Fruit fly (Drosophila melanogaster): ENCODE data around the gene LManII.

The LManII gene

DNA sequence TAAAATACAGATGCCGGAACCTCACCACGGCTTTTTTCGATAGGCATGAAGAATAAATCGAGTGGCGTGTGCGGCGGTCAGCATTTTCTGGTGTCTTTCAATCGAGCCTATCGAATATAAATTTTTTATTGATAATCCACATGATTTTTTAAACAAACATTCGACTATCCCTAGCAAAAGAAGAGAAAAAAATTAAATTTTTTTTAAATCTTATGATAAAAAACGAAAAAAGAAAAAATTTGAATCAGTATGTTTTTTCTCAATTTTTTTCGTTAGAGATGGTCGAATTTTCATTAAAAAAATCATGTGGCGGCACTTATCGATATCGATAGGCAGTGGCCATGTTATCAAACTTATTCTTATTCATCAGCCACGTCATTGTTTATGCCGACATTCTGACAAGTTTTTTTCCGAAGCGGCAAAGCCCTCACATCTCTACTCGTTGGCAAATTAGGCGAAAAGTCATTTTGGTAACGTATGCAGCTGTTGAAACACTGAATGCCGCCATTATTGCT lies 30.9 kb upstream of the LManII start, which contains the start of the genes SmB and KdelR (continued):
- no peak for TF ChIP-seq abd-A (tag; optimal IDR thresholded peaks at IDR 0.05)
- no peak for TF ChIP-seq unpg (GFP tag; optimal IDR thresholded peaks at IDR 0.05)
- peak; percentile 61 for TF ChIP-seq gfzf (GFP tag; optimal IDR thresholded peaks at IDR 0.05)
- TF ChIP-seq Sox102F (GFP tag; optimal IDR thresholded peaks at IDR 0.05): no peak
- TF ChIP-seq ranshi (GFP tag; IDR thresholded peaks at IDR 0.05): no peak
- peak; percentile 69 for TF ChIP-seq CG8924 (tag; optimal IDR thresholded peaks at IDR 0.05)
- TF ChIP-seq lov (optimal IDR thresholded peaks at IDR 0.05): no peak
- TF ChIP-seq lov (GFP tag; IDR thresholded peaks at IDR 0.05): no peak
- TF ChIP-seq hbn (GFP tag; IDR thresholded peaks at IDR 0.05; ENCODE audit: partially characterized antibody): peak; percentile 71
- peak; percentile 44 for TF ChIP-seq Sin3A (optimal IDR thresholded peaks at IDR 0.05)
- TF ChIP-seq CG18262 (tag; optimal IDR thresholded peaks at IDR 0.05): peak; percentile 49
- peak; percentile 8 for TF ChIP-seq CG7271 (tag; optimal IDR thresholded peaks at IDR 0.05)
- no peak for TF ChIP-seq oc (tag; optimal IDR thresholded peaks at IDR 0.05)
- TF ChIP-seq bbx (GFP tag; IDR thresholded peaks at IDR 0.05; ENCODE audit: partially characterized antibody): peak; percentile 66
- TF ChIP-seq Xbp1 (GFP tag; optimal IDR thresholded peaks at IDR 0.05): peak; percentile 97
- TF ChIP-seq cg (GFP tag; optimal IDR thresholded peaks at IDR 0.05): no peak
- TF ChIP-seq aop (GFP tag; IDR thresholded peaks at IDR 0.05): no peak
- no peak for TF ChIP-seq CG17802 (tag; optimal IDR thresholded peaks at IDR 0.05)
- TF ChIP-seq CG17385 (GFP tag; optimal IDR thresholded peaks at IDR 0.05): no peak
- TF ChIP-seq ab (GFP tag; optimal IDR thresholded peaks at IDR 0.05): no peak
- no peak for TF ChIP-seq Ptx1 (GFP tag; IDR thresholded peaks at IDR 0.05)
- TF ChIP-seq yki (optimal IDR thresholded peaks at IDR 0.05): no peak
- peak; percentile 16 for TF ChIP-seq CoRest (tag; optimal IDR thresholded peaks at IDR 0.05)
- peak; percentile 15 for TF ChIP-seq CrebB (tag; optimal IDR thresholded peaks at IDR 0.05)
- TF ChIP-seq H2.0 (GFP tag; IDR thresholded peaks at IDR 0.05): no peak
- TF ChIP-seq onecut (GFP tag; IDR thresholded peaks at IDR 0.05): no peak
- TF ChIP-seq CG6175 (GFP tag; IDR thresholded peaks at IDR 0.05): no peak
- TF ChIP-seq CG12391 (tag; optimal IDR thresholded peaks at IDR 0.05): peak; percentile 59
- TF ChIP-seq CG10462 (GFP tag; optimal IDR thresholded peaks at IDR 0.05): no peak
- TF ChIP-seq ind (GFP tag; optimal IDR thresholded peaks at IDR 0.05): no peak
- no peak for TF ChIP-seq Dip3 (GFP tag; optimal IDR thresholded peaks at IDR 0.05)
- no peak for TF ChIP-seq ara (GFP tag; IDR thresholded peaks at IDR 0.05)
- TF ChIP-seq sob (GFP tag; IDR thresholded peaks at IDR 0.05): no peak
- no peak for TF ChIP-seq Kr (GFP tag; optimal IDR thresholded peaks at IDR 0.05)
- TF ChIP-seq CG3407 (GFP tag; optimal IDR thresholded peaks at IDR 0.05): no peak
- TF ChIP-seq CG14710 (tag; optimal IDR thresholded peaks at IDR 0.05): peak; percentile 87
- peak; percentile 7 for TF ChIP-seq jumu (GFP tag; optimal IDR thresholded peaks at IDR 0.05)
- TF ChIP-seq C15 (GFP tag; IDR thresholded peaks at IDR 0.05): no peak
- TF ChIP-seq ase (GFP tag; IDR thresholded peaks at IDR 0.05): no peak
- TF ChIP-seq Atf3 (GFP tag; optimal IDR thresholded peaks at IDR 0.05): peak; percentile 31
- TF ChIP-seq unc-4 (GFP tag; IDR thresholded peaks at IDR 0.05; ENCODE audit: partially characterized antibody): peak; percentile 83
- peak; percentile 19 for TF ChIP-seq exex (tag; optimal IDR thresholded peaks at IDR 0.05)
- TF ChIP-seq MESR4 (GFP tag; optimal IDR thresholded peaks at IDR 0.05): peak; percentile 92
- peak; percentile 56 for TF ChIP-seq Lhr (GFP tag; optimal IDR thresholded peaks at IDR 0.05)
- peak; percentile 21 for TF ChIP-seq CG8388 (GFP tag; optimal IDR thresholded peaks at IDR 0.05)
- peak; percentile 92 for TF ChIP-seq CG13287 (GFP tag; IDR thresholded peaks at IDR 0.05; ENCODE audit: partially characterized antibody)
- peak; percentile 53 for TF ChIP-seq CG15601 (tag; optimal IDR thresholded peaks at IDR 0.05)
- peak; percentile 69 for TF ChIP-seq knrl (GFP tag; IDR thresholded peaks at IDR 0.05; ENCODE audit: partially characterized antibody)
- TF ChIP-seq ERR (GFP tag; optimal IDR thresholded peaks at IDR 0.05): no peak
- TF ChIP-seq CG15514 (GFP tag; optimal IDR thresholded peaks at IDR 0.05): peak; percentile 66
- TF ChIP-seq lab (GFP tag; optimal IDR thresholded peaks at IDR 0.05): no peak

All from whole organism, embryonic.